Fruit fly (Drosophila melanogaster) whole organism, prepupa: ENCODE measurements around the gene CG42556.

Experiments used
- Blimp-1 ChIP-seq: fragments of 200-800 bp; sonication (Bioruptor generic); optimal IDR thresholded peaks from 3 replicates; lab custom pipeline; 2017; ENCODE audit warnings: missing biosample characterization, missing genetic modification characterization, mild to moderate bottlenecking, moderate library complexity, missing genetic modification reagents
- CG8319 ChIP-seq: fragments of 200-800 bp; sonication (Bioruptor generic); optimal IDR thresholded peaks from 3 replicates; lab custom pipeline; 2016; ENCODE audit warnings: missing biosample characterization, missing genetic modification characterization
- Sox14 ChIP-seq: fragments of 200-800 bp; sonication (Bioruptor generic); optimal IDR thresholded peaks from 3 replicates; lab custom pipeline; 2016; ENCODE audit warnings: missing biosample characterization, missing genetic modification characterization
- dac ChIP-seq: fragments of 200-800 bp; sonication (Bioruptor generic); optimal IDR thresholded peaks from 2 replicates; lab custom pipeline; 2017; ENCODE audit warnings: missing biosample characterization, mild to moderate bottlenecking, missing genetic modification characterization
- lz ChIP-seq: fragments of 200-800 bp; sonication (Bioruptor generic); optimal IDR thresholded peaks from 3 replicates; lab custom pipeline; 2016; ENCODE audit warnings: missing biosample characterization, missing genetic modification characterization
- spab ChIP-seq: fragments of 200-800 bp; sonication (Bioruptor generic); optimal IDR thresholded peaks from 2 replicates; lab custom pipeline; 2017; ENCODE audit warnings: missing biosample characterization, mild to moderate bottlenecking, missing genetic modification characterization, missing genetic modification reagents
- ss ChIP-seq, 2 experiments: fragments of 200-800 bp; sonication (Bioruptor generic); optimal IDR thresholded peaks; 2 replicates in 1 of 2; 3 replicates in 1 of 2; lab custom pipeline; 2017 to 2018; ENCODE audit warnings: mild to moderate bottlenecking in 2 of 2, missing biosample characterization in 2 of 2, missing genetic modification characterization in 2 of 2, moderate library complexity in 1 of 2
- svp ChIP-seq: fragments of 200-800 bp; sonication (Bioruptor generic); peaks from one replicate; lab custom pipeline; 2016; ENCODE audit warnings: missing biosample characterization, missing genetic modification characterization

DNA sequence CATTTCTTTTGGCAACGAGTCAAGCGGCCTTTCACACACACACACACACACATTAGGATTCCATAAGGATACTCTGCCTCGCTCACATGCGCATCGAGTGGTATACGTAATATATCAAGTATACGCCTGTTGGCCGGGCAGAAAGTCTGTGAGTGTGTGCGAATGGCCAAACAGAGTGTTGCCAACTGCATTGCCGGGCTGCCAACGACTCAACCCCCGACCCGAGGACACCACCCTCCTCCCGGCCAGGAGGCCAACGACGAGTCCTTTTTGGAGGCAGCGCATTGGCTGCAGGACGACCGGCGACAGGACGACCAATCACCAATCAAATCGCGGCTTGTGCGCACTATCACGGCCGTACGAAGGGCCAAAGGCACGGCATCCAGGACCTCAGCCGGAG, 12.0 kb upstream of the CG42556 start:
- no peak for TF ChIP-seq dac (GFP tag; lab: Kevin White, UChicago)
- no peak for TF ChIP-seq Blimp-1 (GFP tag; lab: Kevin White, UChicago)
- TF ChIP-seq spab, result no peak
- TF ChIP-seq CG8319 (GFP tag; lab: Kevin White, UChicago), result no peak
- TF ChIP-seq lz, result no peak
- no peak for TF ChIP-seq ss (GFP tag; optimal IDR thresholded peaks at IDR 0.05; lab: Kevin White, UChicago)
- no peak for TF ChIP-seq Sox14 (GFP tag; lab: Kevin White, UChicago)
- no peak for TF ChIP-seq svp (GFP tag; lab: Kevin White, UChicago)
